Fruit fly (Drosophila melanogaster) whole organism, prepupa: ENCODE data around the gene TkR99D.

ENCODE experiments used
- Blimp-1 ChIP-seq: fragments of 200-800 bp; sonication (Bioruptor generic); optimal IDR thresholded peaks from 3 replicates; lab custom pipeline; 2017; ENCODE audit warnings: missing biosample characterization, missing genetic modification characterization, mild to moderate bottlenecking, moderate library complexity, missing genetic modification reagents
- CG11294 ChIP-seq: fragments of 200-800 bp; sonication (Bioruptor generic); IDR thresholded peaks from 2 replicates; pipeline ENCODE4 v1.3.6; 2022; ENCODE audit warnings: missing biosample characterization, missing genetic modification characterization
- CG11902 ChIP-seq: fragments of 200-800 bp; sonication (Bioruptor generic); optimal IDR thresholded peaks from 3 replicates; lab custom pipeline; 2016; ENCODE audit warnings: missing biosample characterization, missing genetic modification characterization
- CG1621 ChIP-seq: fragments of 200-800 bp; sonication (Bioruptor generic); optimal IDR thresholded peaks from 3 replicates; lab custom pipeline; 2018; ENCODE audit warnings: missing biosample characterization, mild to moderate bottlenecking, missing genetic modification characterization
- CG16779 ChIP-seq: fragments of 200-800 bp; sonication (Bioruptor generic); optimal IDR thresholded peaks from 3 replicates; lab custom pipeline; 2017; ENCODE audit warnings: missing biosample characterization, mild to moderate bottlenecking, missing genetic modification characterization
- CG3032 ChIP-seq: fragments of 200-800 bp; optimal IDR thresholded peaks from 2 replicates; lab custom pipeline; 2019; ENCODE audit warnings: missing biosample characterization, mild to moderate bottlenecking, missing genetic modification characterization, moderate library complexity
- CG31627 ChIP-seq: fragments of 200-800 bp; sonication (Bioruptor generic); optimal IDR thresholded peaks from 3 replicates; lab custom pipeline; 2016; ENCODE audit warnings: missing biosample characterization, missing genetic modification characterization
- CG34406 ChIP-seq: fragments of 200-800 bp; sonication (Bioruptor generic); optimal IDR thresholded peaks from 3 replicates; lab custom pipeline; 2016; ENCODE audit warnings: missing biosample characterization, missing genetic modification characterization
- CG3919 ChIP-seq: fragments of 200-800 bp; sonication (Bioruptor generic); optimal IDR thresholded peaks from 3 replicates; lab custom pipeline; 2016; ENCODE audit warnings: missing biosample characterization, missing genetic modification characterization
- CG4318 ChIP-seq: fragments of 200-800 bp; sonication (Bioruptor generic); optimal IDR thresholded peaks from 3 replicates; lab custom pipeline; 2017; ENCODE audit warnings: missing biosample characterization, mild to moderate bottlenecking, missing genetic modification characterization
- CG6163 ChIP-seq: fragments of 200-800 bp; sonication (Bioruptor generic); IDR thresholded peaks from 3 replicates; pipeline ENCODE4 v1.3.6; 2022; ENCODE audit warnings: missing biosample characterization, missing genetic modification characterization
- CG6276 ChIP-seq: fragments of 200-800 bp; sonication (Bioruptor generic); optimal IDR thresholded peaks from 2 replicates; lab custom pipeline; 2017; ENCODE audit warnings: missing biosample characterization, mild to moderate bottlenecking, missing genetic modification characterization
- CG6792 ChIP-seq: fragments of 200-800 bp; sonication (Bioruptor generic); optimal IDR thresholded peaks from 3 replicates; lab custom pipeline; 2016; ENCODE audit warnings: missing biosample characterization, missing genetic modification characterization
- CG6854 ChIP-seq: fragments of 200-800 bp; sonication (Bioruptor generic); optimal IDR thresholded peaks from 2 replicates; lab custom pipeline; 2017; ENCODE audit warnings: missing biosample characterization, mild to moderate bottlenecking, missing genetic modification characterization
- CG8119 ChIP-seq: fragments of 200-800 bp; sonication (Bioruptor generic); IDR thresholded peaks from 3 replicates; pipeline ENCODE4 v1.3.6; 2022; ENCODE audit warnings: missing biosample characterization, missing genetic modification characterization
- CG8632 ChIP-seq: fragments of 200-800 bp; sonication (Bioruptor generic); optimal IDR thresholded peaks from 3 replicates; lab custom pipeline; 2016; ENCODE audit warnings: missing biosample characterization, missing genetic modification characterization
- Eip78C ChIP-seq: fragments of 200-800 bp; sonication (Bioruptor generic); peaks from one replicate; lab custom pipeline; 2016; ENCODE audit warnings: missing biosample characterization, missing genetic modification characterization
- Hr39 ChIP-seq: fragments of 200-800 bp; sonication (Bioruptor generic); optimal IDR thresholded peaks from 2 replicates; lab custom pipeline; 2016; ENCODE audit warnings: missing biosample characterization, missing genetic modification characterization
- Hr4 ChIP-seq: fragments of 200-800 bp; sonication (Bioruptor generic); optimal IDR thresholded peaks from 3 replicates; lab custom pipeline; 2016; ENCODE audit warnings: missing biosample characterization, missing genetic modification characterization
- Sox102F ChIP-seq: fragments of 200-800 bp; sonication (Bioruptor generic); optimal IDR thresholded peaks from 2 replicates; lab custom pipeline; 2016; ENCODE audit warnings: missing biosample characterization, mild to moderate bottlenecking, missing genetic modification characterization
- Sox14 ChIP-seq: fragments of 200-800 bp; sonication (Bioruptor generic); optimal IDR thresholded peaks from 3 replicates; lab custom pipeline; 2016; ENCODE audit warnings: missing biosample characterization, missing genetic modification characterization
- acj6 ChIP-seq: fragments of 200-800 bp; sonication (Bioruptor generic); optimal IDR thresholded peaks from 3 replicates; lab custom pipeline; 2016; ENCODE audit warnings: missing biosample characterization, missing genetic modification characterization
- cyc ChIP-seq: fragments of 200-800 bp; sonication (Bioruptor generic); optimal IDR thresholded peaks from 3 replicates; lab custom pipeline; 2016; ENCODE audit warnings: missing biosample characterization, missing genetic modification characterization
- eg ChIP-seq: fragments of 200-800 bp; sonication (Bioruptor generic); IDR thresholded peaks from 3 replicates; pipeline ENCODE4 v1.3.6; 2022; ENCODE audit warnings: missing biosample characterization, missing genetic modification characterization
- esn ChIP-seq: fragments of 200-800 bp; sonication (Bioruptor generic); optimal IDR thresholded peaks from 2 replicates; lab custom pipeline; 2016; ENCODE audit warnings: missing biosample characterization, mild to moderate bottlenecking, missing genetic modification characterization, moderate library complexity
- fd59A ChIP-seq: fragments of 200-800 bp; sonication (Bioruptor generic); optimal IDR thresholded peaks from 2 replicates; lab custom pipeline; 2017; ENCODE audit warnings: missing biosample characterization, mild to moderate bottlenecking, missing genetic modification characterization, missing genetic modification reagents
- fkh ChIP-seq: fragments of 200-800 bp; sonication (Bioruptor generic); optimal IDR thresholded peaks from 3 replicates; lab custom pipeline; 2017; ENCODE audit warnings: missing biosample characterization, mild to moderate bottlenecking, missing genetic modification characterization, moderate library complexity
- lz ChIP-seq: fragments of 200-800 bp; sonication (Bioruptor generic); optimal IDR thresholded peaks from 3 replicates; lab custom pipeline; 2016; ENCODE audit warnings: missing biosample characterization, missing genetic modification characterization
- pdm3 ChIP-seq: fragments of 200-800 bp; sonication (Bioruptor generic); optimal IDR thresholded peaks from 3 replicates; lab custom pipeline; 2016; ENCODE audit warnings: missing biosample characterization, missing genetic modification characterization
- salr ChIP-seq, 2 experiments: fragments of 200-800 bp; sonication (Bioruptor generic); optimal IDR thresholded peaks; 3 replicates each; lab custom pipeline; 2016 to 2018; ENCODE audit warnings: missing biosample characterization in 2 of 2, missing genetic modification characterization in 2 of 2, mild to moderate bottlenecking in 1 of 2
- spab ChIP-seq: fragments of 200-800 bp; sonication (Bioruptor generic); optimal IDR thresholded peaks from 2 replicates; lab custom pipeline; 2017; ENCODE audit warnings: missing biosample characterization, mild to moderate bottlenecking, missing genetic modification characterization, missing genetic modification reagents
- ss ChIP-seq, 2 experiments: fragments of 200-800 bp; sonication (Bioruptor generic); optimal IDR thresholded peaks; 2 replicates in 1 of 2; 3 replicates in 1 of 2; lab custom pipeline; 2017 to 2018; ENCODE audit warnings: mild to moderate bottlenecking in 2 of 2, missing biosample characterization in 2 of 2, missing genetic modification characterization in 2 of 2, moderate library complexity in 1 of 2
- topi ChIP-seq: fragments of 200-800 bp; sonication (Bioruptor generic); optimal IDR thresholded peaks from 3 replicates; lab custom pipeline; 2016; ENCODE audit warnings: missing biosample characterization, missing genetic modification characterization

The TkR99D gene

dm6 chr3R:30005332-30005979, 36.2 kb upstream of the TkR99D start (continued):
- TF ChIP-seq fkh (no peak), fd59A (GFP tag; lab: Kevin White, UChicago) (no peak), salr (GFP tag; optimal IDR thresholded peaks at IDR 0.05; lab: Kevin White, UChicago) (peak in 1 of 2 experiments; percentile 1), spab (GFP tag; lab: Kevin White, UChicago) (peak; percentile 58), CG8119 (peak; percentile 67), Blimp-1 (GFP tag; lab: Kevin White, UChicago) (no peak), CG6163 (peak; percentile 84), Hr4 (GFP tag; lab: Kevin White, UChicago) (no peak)

dm6 chr3R:30004648-30005047, 35.4 kb upstream of the TkR99D start, which contains the start of the genes Nlp and Nph:
TSS of gene Nlp (plus strand) at chr3R:30004785.
TSS of gene Nph (minus strand) at chr3R:30004861.
- TF ChIP-seq CG11902 (GFP tag; lab: Kevin White, UChicago) (no peak), esn (GFP tag; lab: Kevin White, UChicago) (peak; percentile 34), CG31627 (GFP tag; lab: Kevin White, UChicago) (peak; percentile 13), CG1621 (peak; percentile 63), cyc (peak; percentile 17), lz (peak; percentile 22), Sox14 (GFP tag; lab: Kevin White, UChicago) (peak; percentile 62), eg (GFP tag; lab: Robert Waterston, UW) (no peak), CG3919 (GFP tag; lab: Kevin White, UChicago) (peak; percentile 20), pdm3 (GFP tag; lab: Kevin White, UChicago) (no peak), CG6792 (GFP tag; lab: Kevin White, UChicago) (no peak), Eip78C (GFP tag; lab: Kevin White, UChicago) (peak; percentile 44), Hr39 (peak; percentile 27), CG3032 (tag; lab: Kevin White, UChicago) (peak; percentile 4), topi (GFP tag; lab: Kevin White, UChicago) (peak; percentile 12)

- TF ChIP-seq CG8632, result no peak
- TF ChIP-seq CG4318, result no peak
- TF ChIP-seq CG6854, result no peak
- no peak for TF ChIP-seq Sox102F (GFP tag; lab: Kevin White, UChicago)
- no peak for TF ChIP-seq CG16779 (tag; lab: Kevin White, UChicago)
- no peak for TF ChIP-seq CG11294 (GFP tag; lab: Robert Waterston, UW)
- TF ChIP-seq CG3032 (tag; lab: Kevin White, UChicago), result no peak
- no peak for TF ChIP-seq salr (GFP tag; optimal IDR thresholded peaks at IDR 0.05; lab: Kevin White, UChicago)
- no peak for TF ChIP-seq fd59A (GFP tag; lab: Kevin White, UChicago)
- no peak for TF ChIP-seq Blimp-1 (GFP tag; lab: Kevin White, UChicago)
- no peak for TF ChIP-seq ss (GFP tag; optimal IDR thresholded peaks at IDR 0.05; lab: Kevin White, UChicago)
- no peak for TF ChIP-seq lz
- TF ChIP-seq CG6276 (GFP tag; lab: Kevin White, UChicago), result no peak
- TF ChIP-seq esn (GFP tag; lab: Kevin White, UChicago), result no peak
- TF ChIP-seq, all 60 proteins: peak for 0
Observed at dm6 chr3R:30000286-30000685, 31.0 kb upstream of the TkR99D start, which contains the start of gene Tace. TSS of gene Tace (plus strand) at chr3R:30000530.

dm6 chr3R:29999495-29999894, 30.2 kb upstream of the TkR99D start, which contains the start of gene CG34298:
TSS of gene CG34298 (plus strand) at chr3R:29999795.
- TF ChIP-seq acj6, result no peak
- no peak for TF ChIP-seq CG11294 (GFP tag; lab: Robert Waterston, UW)
- TF ChIP-seq salr (GFP tag; optimal IDR thresholded peaks at IDR 0.05; lab: Kevin White, UChicago), result no peak
- no peak for TF ChIP-seq CG34406 (GFP tag; lab: Kevin White, UChicago)
- no peak for TF ChIP-seq Sox102F (GFP tag; lab: Kevin White, UChicago)
